Fruit fly (Drosophila melanogaster) whole organism, larva: ENCODE measurements around the gene CG5863.

Source experiments
- noc ChIP-seq: fragments of 200-800 bp; sonication (Bioruptor generic); optimal IDR thresholded peaks from 3 replicates; lab custom pipeline; 2019; ENCODE audit warnings: missing biosample characterization, mild to moderate bottlenecking, missing genetic modification characterization, moderate library complexity

CG5863 gene

dm6 chr3R:17410808-17411207 lies at the start of gene CG5863:
Gene CG5863, plus strand, starts transcription at chr3R:17411108.
- no peak for TF ChIP-seq noc (tag; lab: Kevin White, UChicago)

- no peak for TF ChIP-seq noc (tag; lab: Kevin White, UChicago)
These were observed 44.9 kb upstream of the CG5863 start, which contains the start of gene beat-IIa for dm6 chr3R:17366023-17366422. Gene beat-IIa, minus strand, starts transcription at chr3R:17366119.

- no peak for TF ChIP-seq noc (tag; lab: Kevin White, UChicago)
These were observed 39.8 kb upstream of the CG5863 start for dm6 chr3R:17371094-17371493.

- TF ChIP-seq noc (tag; lab: Kevin White, UChicago), result no peak
These were observed 33.4 kb upstream of the CG5863 start for dm6 chr3R:17377503-17377902.

- no peak for TF ChIP-seq noc (tag; lab: Kevin White, UChicago)
These were observed 31.9 kb upstream of the CG5863 start for dm6 chr3R:17379051-17379450.

dm6 chr3R:17379742-17380141 lies 31.2 kb upstream of the CG5863 start, which contains the start of gene lute:
Gene lute, plus strand, starts transcription at chr3R:17379944.
- TF ChIP-seq noc (tag; lab: Kevin White, UChicago), result no peak

- TF ChIP-seq noc (tag; lab: Kevin White, UChicago), result no peak
These were observed 29.0 kb upstream of the CG5863 start for dm6 chr3R:17381916-17382315.

- TF ChIP-seq noc (tag; lab: Kevin White, UChicago), result no peak
These were observed 25.4 kb upstream of the CG5863 start for dm6 chr3R:17385329-17386019.

dm6 chr3R:17386168-17386819 lies 24.6 kb upstream of the CG5863 start:
- peak; percentile 32 for TF ChIP-seq noc (tag; lab: Kevin White, UChicago)

- peak; percentile 97 for TF ChIP-seq noc (tag; lab: Kevin White, UChicago)
These were observed 19.5 kb upstream of the CG5863 start, which contains the start of the genes Brf and sds22 for dm6 chr3R:17391313-17391845. Gene Brf, minus strand, starts transcription at chr3R:17391337. Gene sds22, plus strand, starts transcription at chr3R:17391594.

dm6 chr3R:17394318-17395188 lies 16.4 kb upstream of the CG5863 start, which contains the start of gene CREG:
Gene CREG, minus strand, starts transcription at chr3R:17394640.
- peak; percentile 69 for TF ChIP-seq noc (tag; lab: Kevin White, UChicago)

- TF ChIP-seq noc (tag; lab: Kevin White, UChicago), result no peak
These were observed 10.8 kb upstream of the CG5863 start for dm6 chr3R:17400102-17400501.

- no peak for TF ChIP-seq noc (tag; lab: Kevin White, UChicago)
These were observed 10.2 kb upstream of the CG5863 start for dm6 chr3R:17400675-17401118.

- TF ChIP-seq noc (tag; lab: Kevin White, UChicago), result no peak
These were observed 9.6 kb upstream of the CG5863 start for dm6 chr3R:17401289-17401752.

- no peak for TF ChIP-seq noc (tag; lab: Kevin White, UChicago)
These were observed 8.5 kb upstream of the CG5863 start, which contains the start of gene Sur-8 for dm6 chr3R:17402434-17402833. Gene Sur-8, minus strand, starts transcription at chr3R:17402515.
